Worm (Caenorhabditis elegans) whole organism, L1 larva: ENCODE results near the gene Y4C6B.2.
"Not testable (repeated sequence)": the region's sequence is repeated elsewhere in the genome, so short reads cannot be mapped to it uniquely, and the experiment has no call there.

Source experiments
- aly-2 ChIP-seq: fragments of 150-350 bp; optimal IDR thresholded peaks from 2 replicates; lab custom pipeline; 2014; ENCODE audit warnings: missing biosample characterization, missing genetic modification characterization
- ama-1 ChIP-seq: fragments of 150-350 bp; optimal IDR thresholded peaks from 2 replicates; lab custom pipeline; 2014
- elt-3 ChIP-seq, 6 experiments: fragments of 150-350 bp in 1 of 6; sonication (generic microtip); optimal IDR thresholded peaks; 2 replicates each; lab custom pipeline; 2017 to 2018; ENCODE audit warnings: missing biosample characterization in 6 of 6, missing genetic modification characterization in 6 of 6, inconsistent platforms in 1 of 6
- lin-13 ChIP-seq: fragments of 150-350 bp; optimal IDR thresholded peaks from 2 replicates; lab custom pipeline; 2014; ENCODE audit warnings: missing biosample characterization, missing genetic modification reagents, missing genetic modification characterization
- lin-39 ChIP-seq: fragments of 150-350 bp; optimal IDR thresholded peaks from 2 replicates; lab custom pipeline; 2014; ENCODE audit warnings: missing biosample characterization, missing genetic modification reagents, missing genetic modification characterization
- nhr-28 ChIP-seq: fragments of 150-350 bp; optimal IDR thresholded peaks from 2 replicates; lab custom pipeline; 2014; ENCODE audit warnings: missing biosample characterization, missing genetic modification characterization
- nhr-90 ChIP-seq: sonication (generic microtip); optimal IDR thresholded peaks from 2 replicates; lab custom pipeline; 2016; ENCODE audit warnings: mild to moderate bottlenecking, missing genetic modification characterization, missing compliant biosample characterization; ENCODE audit not compliant: poor library complexity
- ztf-4 ChIP-seq: fragments of 150-350 bp; optimal IDR thresholded peaks from 2 replicates; lab custom pipeline; 2014; ENCODE audit warnings: missing biosample characterization, missing genetic modification characterization

DNA sequence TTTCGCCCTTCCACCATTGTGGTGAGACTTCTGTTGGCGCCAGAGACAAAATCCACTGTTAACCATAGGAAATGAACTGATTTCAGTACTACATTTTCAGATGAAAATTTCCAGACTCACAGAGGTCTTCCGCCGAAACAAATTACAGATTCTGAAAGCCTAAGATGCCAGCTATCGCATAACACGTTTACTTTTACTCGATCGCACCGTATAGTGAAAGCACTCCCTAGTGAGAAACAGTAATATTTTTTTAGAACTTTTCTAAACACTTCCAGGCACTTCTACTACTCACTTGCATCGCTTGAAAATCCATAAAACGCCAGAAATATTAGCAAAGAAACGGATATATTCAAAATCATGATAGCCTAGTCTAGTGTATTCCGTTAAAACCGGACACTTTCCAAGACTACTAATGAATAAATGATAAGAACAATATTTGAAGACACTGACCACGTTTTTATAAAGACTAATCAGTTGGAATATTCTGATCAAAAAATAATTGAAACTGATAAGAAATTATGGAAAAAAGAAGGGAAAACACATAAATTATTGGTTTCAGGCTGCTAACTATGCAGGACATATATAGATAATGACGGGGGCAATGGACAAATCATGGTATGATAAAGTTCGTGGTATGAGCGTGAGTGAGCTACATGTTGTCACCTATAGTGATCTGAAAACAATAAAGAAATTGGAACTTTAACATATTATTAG is 11.3 kb downstream of the Y4C6B.2 start, which contains the start of gene gba-4:
- not testable (repeated sequence) for TF ChIP-seq nhr-28 (tag; lab: Kevin White, UChicago); ztf-4; elt-3 (tag; optimal IDR thresholded peaks at IDR 0.05; lab: Kevin White, UChicago); lin-13 (GFP tag; lab: Kevin White, UChicago); ama-1; lin-39 (tag; lab: Kevin White, UChicago); nhr-90; aly-2 (tag; lab: Kevin White, UChicago)
